Worm (Caenorhabditis elegans): Measurements from ENCODE around the gene C55A6.4.

DNA sequence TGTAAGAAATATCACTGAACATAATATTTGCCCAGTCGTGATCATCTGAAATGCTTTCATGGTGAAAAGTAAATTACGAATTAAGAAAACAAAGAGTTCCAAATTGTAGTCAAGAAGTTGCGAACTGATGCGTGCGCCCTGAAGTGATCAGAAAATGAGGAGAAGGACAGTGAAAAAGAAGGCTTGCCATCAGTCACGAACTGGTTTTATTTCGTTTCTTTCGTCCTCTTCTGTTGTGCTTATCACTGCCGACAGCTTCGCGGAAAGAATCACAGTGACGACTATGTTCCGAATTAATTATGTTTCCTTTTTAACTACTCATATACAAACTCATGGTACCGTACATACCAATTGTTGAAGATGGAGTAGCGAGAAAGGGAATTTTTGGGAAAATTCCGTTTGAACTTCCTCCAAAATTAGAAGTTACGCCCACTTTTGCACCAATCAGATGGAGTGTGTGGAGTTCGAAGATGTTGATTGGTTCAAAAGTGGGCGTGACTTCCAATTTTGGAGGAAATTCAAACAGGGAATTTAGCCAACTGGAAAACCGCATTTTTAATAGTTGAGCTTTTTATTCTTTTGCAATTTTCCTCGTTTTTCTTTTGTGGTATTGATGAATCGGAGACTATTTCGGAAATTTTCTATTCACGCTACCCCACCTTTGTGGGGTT lies 14.5 kb downstream of the C55A6.4 start, which contains the start of gene C55A6.12:
- TF ChIP-seq T23F11.4 (GFP tag; optimal IDR thresholded peaks at IDR 0.05), result no peak
- TF ChIP-seq dmd-4 (tag; optimal IDR thresholded peaks at IDR 0.05; ENCODE audit: borderline replicate concordance), result no peak
- TF ChIP-seq ref-2 (tag; optimal IDR thresholded peaks at IDR 0.05), result no peak
- no peak for TF ChIP-seq lim-6 (tag; optimal IDR thresholded peaks at IDR 0.05)
- TF ChIP-seq ceh-45 (GFP tag; IDR thresholded peaks at IDR 0.05), result no peak
- no peak for TF ChIP-seq ceh-9 (tag; optimal IDR thresholded peaks at IDR 0.05)
